Fruit fly (Drosophila melanogaster): ENCODE results near the gene CG33642.

The CG33642 gene

DNA sequence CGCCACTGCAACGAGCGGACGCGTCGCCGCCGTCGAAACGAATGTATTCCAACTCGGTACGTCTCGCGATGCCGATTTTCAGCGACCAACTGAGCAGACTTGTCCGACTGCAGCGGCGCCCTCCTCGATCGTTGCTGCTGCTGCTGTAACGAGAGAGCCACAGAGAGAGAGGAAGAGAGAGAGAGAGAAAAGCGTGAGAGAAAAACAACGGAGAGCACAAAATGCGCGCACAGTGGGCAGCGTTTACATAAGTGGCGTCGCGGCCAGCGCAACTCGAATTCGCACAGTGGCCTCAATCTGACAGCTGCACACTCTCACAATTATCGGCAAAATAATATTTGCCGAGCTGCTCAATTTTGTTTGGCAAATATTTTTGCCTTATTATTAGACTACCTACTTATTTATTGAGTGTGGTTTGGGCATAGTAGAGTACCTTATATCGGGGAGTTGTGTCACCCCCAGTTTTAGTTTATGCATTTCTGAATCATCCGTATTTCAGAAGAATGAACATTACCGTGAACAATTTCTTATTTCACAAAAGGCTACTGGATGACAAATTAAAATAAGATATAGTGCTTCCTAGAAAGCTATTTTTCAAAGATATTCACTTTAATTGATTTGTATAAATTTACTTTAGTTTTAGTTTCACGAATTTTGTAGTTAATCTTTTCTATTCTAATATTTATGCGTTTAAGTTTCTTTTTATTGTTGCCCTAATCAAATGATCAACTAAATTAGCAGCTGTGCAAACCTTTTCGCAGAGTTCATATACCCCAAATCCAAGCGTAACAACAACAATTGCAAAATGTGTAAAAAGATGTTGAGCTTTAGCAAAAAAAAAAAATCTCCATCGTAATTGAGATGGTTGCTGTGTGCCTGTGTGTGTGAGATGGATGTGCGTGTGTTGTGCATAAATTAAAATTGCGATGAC is 16.2 kb upstream of the CG33642 start (continued):
- peak; percentile 13 for TF ChIP-seq CTCF (GFP tag; optimal IDR thresholded peaks at IDR 0.05)
- TF ChIP-seq Optix (GFP tag; IDR thresholded peaks at IDR 0.05), result peak; percentile 60; the same call in 2 of the 3 replicates
- TF ChIP-seq wek (GFP tag; optimal IDR thresholded peaks at IDR 0.05), result peak; percentile 44
- peak; percentile 62 for TF ChIP-seq grau (tag; optimal IDR thresholded peaks at IDR 0.05)
- peak; percentile 58; the same call in 2 of the 3 replicates for TF ChIP-seq CG14050 (GFP tag; IDR thresholded peaks at IDR 0.05)
- TF ChIP-seq bab2 (GFP tag; optimal IDR thresholded peaks at IDR 0.05), result peak; percentile 69
- peak; percentile 66 for TF ChIP-seq CoRest (tag; optimal IDR thresholded peaks at IDR 0.05)
- TF ChIP-seq PHDP (tag; optimal IDR thresholded peaks at IDR 0.05), result peak; percentile 48
- peak; percentile 4 for TF ChIP-seq trem (tag; optimal IDR thresholded peaks at IDR 0.05)
- TF ChIP-seq Dip2 (GFP tag; IDR thresholded peaks at IDR 0.05), result no peak
- peak; percentile 35 for TF ChIP-seq vfl (GFP tag; optimal IDR thresholded peaks at IDR 0.05)
- TF ChIP-seq cg (GFP tag; optimal IDR thresholded peaks at IDR 0.05), result peak; percentile 54
- TF ChIP-seq crol (GFP tag; IDR thresholded peaks at IDR 0.05), result no peak
- peak; percentile 69 for TF ChIP-seq ems (GFP tag; optimal IDR thresholded peaks at IDR 0.05)
- TF ChIP-seq bcd (GFP tag; optimal IDR thresholded peaks at IDR 0.05), result peak; percentile 74
- TF ChIP-seq CG32772 (GFP tag; IDR thresholded peaks at IDR 0.05), result no peak; the same call in 1 of the 2 replicates
- no peak for TF ChIP-seq CG13287 (GFP tag; IDR thresholded peaks at IDR 0.05; ENCODE audit: partially characterized antibody)
- peak; percentile 66 for TF ChIP-seq ttk (GFP tag; IDR thresholded peaks at IDR 0.05)
- TF ChIP-seq Nf-YB (GFP tag; optimal IDR thresholded peaks at IDR 0.05), result no peak
- peak; percentile 39; the same call in 2 of the 3 replicates for TF ChIP-seq CG34224 (GFP tag; IDR thresholded peaks at IDR 0.05; ENCODE audit: partially characterized antibody)
- no peak for TF ChIP-seq gfzf (GFP tag; optimal IDR thresholded peaks at IDR 0.05)
- peak; percentile 56 for TF ChIP-seq CG17612 (GFP tag; IDR thresholded peaks at IDR 0.05)
- peak; percentile 44 for TF ChIP-seq CG17359 (tag; optimal IDR thresholded peaks at IDR 0.05)
- peak; percentile 57 for TF ChIP-seq nmo (GFP tag; optimal IDR thresholded peaks at IDR 0.05)
- no peak for TF ChIP-seq corto (GFP tag; optimal IDR thresholded peaks at IDR 0.05)
- TF ChIP-seq CG9932 (GFP tag; IDR thresholded peaks at IDR 0.05), result peak; percentile 85
- TF ChIP-seq CG15601 (tag; optimal IDR thresholded peaks at IDR 0.05), result no peak
- peak; percentile 59; the same call in 1 of the 2 replicates for TF ChIP-seq wdn (GFP tag; IDR thresholded peaks at IDR 0.05)
- TF ChIP-seq Sox102F (GFP tag; optimal IDR thresholded peaks at IDR 0.05), result peak; percentile 71
- peak; percentile 39 for TF ChIP-seq CG7987 (GFP tag; optimal IDR thresholded peaks at IDR 0.05)
- TF ChIP-seq CG2889 (GFP tag; IDR thresholded peaks at IDR 0.05), result peak; percentile 57; the same call in 2 of the 3 replicates
- TF ChIP-seq tin (GFP tag; optimal IDR thresholded peaks at IDR 0.05), result peak; percentile 58
- peak; percentile 96 for TF ChIP-seq Ets65A (GFP tag)
- peak; percentile 62 for TF ChIP-seq CG13624 (GFP tag; optimal IDR thresholded peaks at IDR 0.05)
- peak; percentile 98 for TF ChIP-seq yki (optimal IDR thresholded peaks at IDR 0.05)
- 0 out of 3 replicates have a peak, but pooled peaks have one; percentile 44 for TF ChIP-seq HLH4C (GFP tag; IDR thresholded peaks at IDR 0.05; ENCODE audit: partially characterized antibody)
- TF ChIP-seq CG12104 (GFP tag; optimal IDR thresholded peaks at IDR 0.05), result peak; percentile 29
- no peak for TF ChIP-seq CG1647 (GFP tag; optimal IDR thresholded peaks at IDR 0.05)
- TF ChIP-seq H15 (GFP tag; IDR thresholded peaks at IDR 0.05), result peak; percentile 65; the same call in 1 of the 3 replicates
- TF ChIP-seq ham (GFP tag; IDR thresholded peaks at IDR 0.05), result no peak
- 0 out of 2 replicates have a peak, but pooled peaks have one; percentile 25 for TF ChIP-seq toy (GFP tag; IDR thresholded peaks at IDR 0.05)
- peak; percentile 28 for TF ChIP-seq sug (tag; optimal IDR thresholded peaks at IDR 0.05)
- no peak; the same call in 1 of the 2 replicates for TF ChIP-seq nerfin-2 (GFP tag; IDR thresholded peaks at IDR 0.05; ENCODE audit: partially characterized antibody)
- TF ChIP-seq CG12071 (GFP tag; optimal IDR thresholded peaks at IDR 0.05), result peak; percentile 38
- peak; percentile 51 for TF ChIP-seq phol (tag; optimal IDR thresholded peaks at IDR 0.05)
- peak; percentile 49 for TF ChIP-seq CG4820 (GFP tag; optimal IDR thresholded peaks at IDR 0.05)
- TF ChIP-seq twi (tag; optimal IDR thresholded peaks at IDR 0.05), result no peak
- TF ChIP-seq CG31224 (GFP tag; IDR thresholded peaks at IDR 0.05), result peak; percentile 50
- TF ChIP-seq CG12155 (GFP tag; optimal IDR thresholded peaks at IDR 0.05), result peak; percentile 35

Data from whole organism, embryonic.